In genomic region chr3R:15547827-15548517, dm6 we compare ENCODE assay signal across 4 fruit fly cellular contexts.
TF ChIP-seq lines count a peak whose summit lies in the region.

TSS of gene AOX3 (minus strand) at chr3R:15548188.

TF ChIP-seq in whole organism, adult, 20 proteins besides CTCF, POLR2A, EP300 and RAD21 (continued from another document):
- TF ChIP-seq Mnt (GFP tag; optimal IDR thresholded peaks at IDR 0.05; lab: Kevin White, UChicago) (no peak), ovo (GFP tag; optimal IDR thresholded peaks at IDR 0.05; lab: Kevin White, UChicago) (peak; percentile 51)

TF ChIP-seq in whole organism, embryonic, 481 proteins besides CTCF, POLR2A, EP300 and RAD21 (continued from another document and continues in another):
- no peak for TF ChIP-seq CG10462 (GFP tag; optimal IDR thresholded peaks at IDR 0.05; lab: Kevin White, UChicago)
- no peak for TF ChIP-seq CG7928 (GFP tag; optimal IDR thresholded peaks at IDR 0.05; lab: Kevin White, UChicago)
- no peak for TF ChIP-seq NK7.1 (GFP tag; optimal IDR thresholded peaks at IDR 0.05; lab: Kevin White, UChicago)
- peak; percentile 55 for TF ChIP-seq CG9215 (GFP tag; IDR thresholded peaks at IDR 0.05; lab: Robert Waterston, UW)
- TF ChIP-seq D19B (GFP tag; optimal IDR thresholded peaks at IDR 0.05; lab: Kevin White, UChicago) = peak; percentile 38
- no peak for TF ChIP-seq CG11247 (GFP tag; IDR thresholded peaks at IDR 0.05; lab: Robert Waterston, UW)
- no peak for TF ChIP-seq CG1832 (GFP tag; optimal IDR thresholded peaks at IDR 0.05; lab: Kevin White, UChicago)
- TF ChIP-seq CG11456 (GFP tag; IDR thresholded peaks at IDR 0.05; lab: Robert Waterston, UW) = peak; percentile 47; the same call in 1 of the 3 replicates
- TF ChIP-seq lbe (GFP tag; optimal IDR thresholded peaks at IDR 0.05; lab: Kevin White, UChicago) = peak; percentile 45
- peak; percentile 69 for TF ChIP-seq Ets65A (GFP tag; lab: Kevin White, UChicago)
- TF ChIP-seq Max (GFP tag; optimal IDR thresholded peaks at IDR 0.05; lab: Kevin White, UChicago) = peak; percentile 21
- TF ChIP-seq CG3995 (GFP tag; optimal IDR thresholded peaks at IDR 0.05; lab: Kevin White, UChicago) = peak; percentile 48
- peak; percentile 9 for TF ChIP-seq CG6765 (GFP tag; optimal IDR thresholded peaks at IDR 0.05; lab: Kevin White, UChicago)
- TF ChIP-seq CG11560 (tag; IDR thresholded peaks at IDR 0.05; lab: Robert Waterston, UW) = no peak; the same call in 2 of the 3 replicates
- peak; percentile 45 for TF ChIP-seq CG9817 (tag; optimal IDR thresholded peaks at IDR 0.05; lab: Kevin White, UChicago)
- 0 out of 2 replicates have a peak, but pooled peaks have one; percentile 21 for TF ChIP-seq esg (GFP tag; conservative IDR thresholded peaks at IDR 0.05; lab: Robert Waterston, UW)
- TF ChIP-seq vnd (GFP tag; IDR thresholded peaks at IDR 0.05; lab: Robert Waterston, UW; ENCODE audit: partially characterized antibody) = no peak
- TF ChIP-seq cwo (GFP tag; optimal IDR thresholded peaks at IDR 0.05; lab: Kevin White, UChicago) = peak; percentile 93
- no peak for TF ChIP-seq Doc3 (GFP tag; IDR thresholded peaks at IDR 0.05; lab: Robert Waterston, UW; ENCODE audit: partially characterized antibody)
- TF ChIP-seq sd (tag; optimal IDR thresholded peaks at IDR 0.05; lab: Kevin White, UChicago) = peak; percentile 85
- no peak for TF ChIP-seq schlank (tag; optimal IDR thresholded peaks at IDR 0.05; lab: Kevin White, UChicago)
- peak; percentile 54; the same call in 1 of the 2 replicates for TF ChIP-seq al (GFP tag; IDR thresholded peaks at IDR 0.05; lab: Robert Waterston, UW)
- peak; percentile 57 for TF ChIP-seq Drgx (GFP tag; IDR thresholded peaks at IDR 0.05; lab: Robert Waterston, UW)
- no peak for TF ChIP-seq Dad (GFP tag; optimal IDR thresholded peaks at IDR 0.05; lab: Kevin White, UChicago)
- TF ChIP-seq CG3163 (GFP tag; optimal IDR thresholded peaks at IDR 0.05; lab: Kevin White, UChicago) = peak; percentile 70
- peak; percentile 39 for TF ChIP-seq CG9727 (GFP tag; optimal IDR thresholded peaks at IDR 0.05; lab: Kevin White, UChicago)
- no peak for TF ChIP-seq ac (GFP tag; optimal IDR thresholded peaks at IDR 0.05; lab: Kevin White, UChicago)
- TF ChIP-seq trem (tag; optimal IDR thresholded peaks at IDR 0.05; lab: Kevin White, UChicago) = no peak
- peak; percentile 27 for TF ChIP-seq HHEX (GFP tag; optimal IDR thresholded peaks at IDR 0.05; lab: Kevin White, UChicago)
- no peak for TF ChIP-seq crc (GFP tag; optimal IDR thresholded peaks at IDR 0.05; lab: Kevin White, UChicago)
- no peak for TF ChIP-seq CG17361 (GFP tag; IDR thresholded peaks at IDR 0.05; lab: Robert Waterston, UW)
- peak; percentile 17 for TF ChIP-seq gem (tag; optimal IDR thresholded peaks at IDR 0.05; lab: Kevin White, UChicago)
- TF ChIP-seq pfk (GFP tag; optimal IDR thresholded peaks at IDR 0.05; lab: Kevin White, UChicago) = no peak
- TF ChIP-seq Hr51 (GFP tag; optimal IDR thresholded peaks at IDR 0.05; lab: Kevin White, UChicago) = peak in 1 of 2 experiments; percentile 32
- TF ChIP-seq CHES-1-like (GFP tag; optimal IDR thresholded peaks at IDR 0.05; lab: Kevin White, UChicago) = no peak
- TF ChIP-seq kay (GFP tag; optimal IDR thresholded peaks at IDR 0.05; lab: Kevin White, UChicago) = no peak
- TF ChIP-seq CG30403 (GFP tag; optimal IDR thresholded peaks at IDR 0.05; lab: Kevin White, UChicago) = peak; percentile 60
- TF ChIP-seq her (GFP tag; optimal IDR thresholded peaks at IDR 0.05; lab: Kevin White, UChicago) = no peak
- TF ChIP-seq Atf6 (GFP tag; IDR thresholded peaks at IDR 0.05; lab: Robert Waterston, UW) = peak; percentile 10; the same call in 1 of the 2 replicates
- no peak for TF ChIP-seq CG16863 (GFP tag; optimal IDR thresholded peaks at IDR 0.05; lab: Kevin White, UChicago)
- no peak for TF ChIP-seq pros (GFP tag; optimal IDR thresholded peaks at IDR 0.05; lab: Kevin White, UChicago)
- TF ChIP-seq CG18599 (GFP tag; optimal IDR thresholded peaks at IDR 0.05; lab: Kevin White, UChicago) = peak; percentile 35
- TF ChIP-seq CG12659 (GFP tag; optimal IDR thresholded peaks at IDR 0.05; lab: Kevin White, UChicago) = no peak

TF ChIP-seq in whole organism, prepupa, 60 proteins besides CTCF, POLR2A, EP300 and RAD21 (continued from another document):
- TF ChIP-seq lz (GFP tag; optimal IDR thresholded peaks at IDR 0.05; lab: Kevin White, UChicago) = peak; percentile 7
- no peak for TF ChIP-seq CG6808 (GFP tag; optimal IDR thresholded peaks at IDR 0.05; lab: Kevin White, UChicago)
- TF ChIP-seq CG6854 (GFP tag; optimal IDR thresholded peaks at IDR 0.05; lab: Kevin White, UChicago) = no peak
- TF ChIP-seq CG32006 (GFP tag; optimal IDR thresholded peaks at IDR 0.05; lab: Kevin White, UChicago) = peak; percentile 87
- peak; percentile 58 for TF ChIP-seq net (GFP tag; optimal IDR thresholded peaks at IDR 0.05; lab: Kevin White, UChicago)
- peak; percentile 56 for TF ChIP-seq CG11294 (GFP tag; IDR thresholded peaks at IDR 0.05; lab: Robert Waterston, UW)
- peak; percentile 30 for TF ChIP-seq fkh (GFP tag; optimal IDR thresholded peaks at IDR 0.05; lab: Kevin White, UChicago)
- peak; percentile 9 for TF ChIP-seq CG7368 (GFP tag; optimal IDR thresholded peaks at IDR 0.05; lab: Kevin White, UChicago)
- TF ChIP-seq svp (GFP tag; lab: Kevin White, UChicago) = peak; percentile 65
- TF ChIP-seq Ets96B (tag; optimal IDR thresholded peaks at IDR 0.05; lab: Kevin White, UChicago) = no peak
- TF ChIP-seq Smox (GFP tag; optimal IDR thresholded peaks at IDR 0.05; lab: Kevin White, UChicago) = peak; percentile 32
- no peak for TF ChIP-seq CG11902 (GFP tag; optimal IDR thresholded peaks at IDR 0.05; lab: Kevin White, UChicago)
- no peak for TF ChIP-seq Eip75B (GFP tag; optimal IDR thresholded peaks at IDR 0.05; lab: Kevin White, UChicago)
- TF ChIP-seq CG6276 (GFP tag; optimal IDR thresholded peaks at IDR 0.05; lab: Kevin White, UChicago) = peak; percentile 62
- TF ChIP-seq Hr4 (GFP tag; optimal IDR thresholded peaks at IDR 0.05; lab: Kevin White, UChicago) = peak; percentile 83
- no peak for TF ChIP-seq cyc (GFP tag; optimal IDR thresholded peaks at IDR 0.05; lab: Kevin White, UChicago)
- TF ChIP-seq acj6 (GFP tag; optimal IDR thresholded peaks at IDR 0.05; lab: Kevin White, UChicago) = peak; percentile 38
- TF ChIP-seq CG9139 (GFP tag; optimal IDR thresholded peaks at IDR 0.05; lab: Kevin White, UChicago) = no peak
- TF ChIP-seq Hr38 (GFP tag; optimal IDR thresholded peaks at IDR 0.05; lab: Kevin White, UChicago) = no peak
- peak; percentile 86 for TF ChIP-seq Eip78C (GFP tag; lab: Kevin White, UChicago)
- TF ChIP-seq spab (GFP tag; optimal IDR thresholded peaks at IDR 0.05; lab: Kevin White, UChicago) = no peak
- no peak for TF ChIP-seq CG8319 (GFP tag; optimal IDR thresholded peaks at IDR 0.05; lab: Kevin White, UChicago)
- peak; percentile 62 for TF ChIP-seq CG8119 (GFP tag; IDR thresholded peaks at IDR 0.05; lab: Robert Waterston, UW)
- no peak for TF ChIP-seq Ets21C (GFP tag; optimal IDR thresholded peaks at IDR 0.05; lab: Kevin White, UChicago)
- peak; percentile 77 for TF ChIP-seq vri (GFP tag; optimal IDR thresholded peaks at IDR 0.05; lab: Kevin White, UChicago)
- TF ChIP-seq OdsH (GFP tag; optimal IDR thresholded peaks at IDR 0.05; lab: Kevin White, UChicago) = peak; percentile 29
- TF ChIP-seq topi (GFP tag; optimal IDR thresholded peaks at IDR 0.05; lab: Kevin White, UChicago) = no peak
- TF ChIP-seq Eip93F (GFP tag; optimal IDR thresholded peaks at IDR 0.05; lab: Kevin White, UChicago) = no peak
- no peak for TF ChIP-seq CG16779 (tag; optimal IDR thresholded peaks at IDR 0.05; lab: Kevin White, UChicago)
- peak; percentile 64 for TF ChIP-seq CG6163 (GFP tag; IDR thresholded peaks at IDR 0.05; lab: Robert Waterston, UW)
- TF ChIP-seq Hr39 (GFP tag; optimal IDR thresholded peaks at IDR 0.05; lab: Kevin White, UChicago) = no peak
- peak; percentile 71 for TF ChIP-seq dac (GFP tag; optimal IDR thresholded peaks at IDR 0.05; lab: Kevin White, UChicago)
- TF ChIP-seq CG3032 (tag; optimal IDR thresholded peaks at IDR 0.05; lab: Kevin White, UChicago) = no peak
- no peak for TF ChIP-seq CG1621 (tag; optimal IDR thresholded peaks at IDR 0.05; lab: Kevin White, UChicago)
- TF ChIP-seq Blimp-1 (GFP tag; optimal IDR thresholded peaks at IDR 0.05; lab: Kevin White, UChicago) = no peak
- TF ChIP-seq Gug (GFP tag; IDR thresholded peaks at IDR 0.05; lab: Robert Waterston, UW) = peak; percentile 32; the same call in 1 of the 2 replicates
- no peak for TF ChIP-seq CG6792 (GFP tag; optimal IDR thresholded peaks at IDR 0.05; lab: Kevin White, UChicago)
- no peak for TF ChIP-seq CG31627 (GFP tag; optimal IDR thresholded peaks at IDR 0.05; lab: Kevin White, UChicago)
- peak; percentile 57 for TF ChIP-seq CG4318 (GFP tag; optimal IDR thresholded peaks at IDR 0.05; lab: Kevin White, UChicago)
- peak; percentile 51 for TF ChIP-seq pdm3 (GFP tag; optimal IDR thresholded peaks at IDR 0.05; lab: Kevin White, UChicago)
- peak; percentile 20 for TF ChIP-seq CG10631 (GFP tag; optimal IDR thresholded peaks at IDR 0.05; lab: Kevin White, UChicago)

TF ChIP-seq in whole organism, wandering third instar larva, 38 proteins besides CTCF, POLR2A, EP300 and RAD21 (continued from another document):
- TF ChIP-seq HLH106 (tag; optimal IDR thresholded peaks at IDR 0.05; lab: Kevin White, UChicago) (no peak), Rel (GFP tag; optimal IDR thresholded peaks at IDR 0.05; lab: Kevin White, UChicago) (no peak), Rel (tag; optimal IDR thresholded peaks at IDR 0.05; lab: Kevin White, UChicago) (no peak), h (GFP tag; optimal IDR thresholded peaks at IDR 0.05; lab: Kevin White, UChicago) (peak; percentile 27), Dif (GFP tag; optimal IDR thresholded peaks at IDR 0.05; lab: Kevin White, UChicago; ENCODE audit: partially characterized antibody) (no peak), Hr78 (GFP tag; optimal IDR thresholded peaks at IDR 0.05; lab: Kevin White, UChicago) (no peak), dsf (GFP tag; optimal IDR thresholded peaks at IDR 0.05; lab: Kevin White, UChicago; ENCODE audit: borderline replicate concordance) (no peak), fru (GFP tag; optimal IDR thresholded peaks at IDR 0.05; lab: Kevin White, UChicago) (no peak), CG9705 (GFP tag; optimal IDR thresholded peaks at IDR 0.05; lab: Kevin White, UChicago) (no peak), dmrt93B (GFP tag; optimal IDR thresholded peaks at IDR 0.05; lab: Kevin White, UChicago) (no peak)
